Worm (Caenorhabditis elegans) whole organism, L3 larva: ENCODE measurements around the gene C05C8.7.

Source experiments
- R02D3.7 ChIP-seq: fragments of 150-350 bp; optimal IDR thresholded peaks from 2 replicates; lab custom pipeline; 2014; ENCODE audit warnings: missing biosample characterization, missing genetic modification characterization
- ZK546.5 ChIP-seq: sonication (generic microtip); optimal IDR thresholded peaks from 2 replicates; lab custom pipeline; 2017; ENCODE audit warnings: missing biosample characterization, missing genetic modification characterization
- aly-2 ChIP-seq: fragments of 150-350 bp; optimal IDR thresholded peaks from 2 replicates; lab custom pipeline; 2014; ENCODE audit warnings: missing biosample characterization, missing genetic modification characterization
- ama-1 ChIP-seq: fragments of 150-350 bp; optimal IDR thresholded peaks from 2 replicates; lab custom pipeline; 2018
- ceh-16 ChIP-seq: sonication (generic microtip); optimal IDR thresholded peaks from 2 replicates; lab custom pipeline; 2017; ENCODE audit warnings: missing biosample characterization, missing genetic modification characterization
- ceh-28 ChIP-seq: fragments of 150-350 bp; optimal IDR thresholded peaks from 2 replicates; lab custom pipeline; 2014; ENCODE audit warnings: missing biosample characterization, missing genetic modification reagents, missing genetic modification characterization
- ceh-82 ChIP-seq: fragments of 150-350 bp; optimal IDR thresholded peaks from 2 replicates; lab custom pipeline; 2014; ENCODE audit warnings: missing biosample characterization, missing genetic modification characterization
- ceh-9 ChIP-seq: sonication (generic microtip); optimal IDR thresholded peaks from 2 replicates; lab custom pipeline; 2018; ENCODE audit warnings: missing biosample characterization, missing genetic modification characterization
- daf-12 ChIP-seq: fragments of 150-350 bp; optimal IDR thresholded peaks from 2 replicates; lab custom pipeline; 2014; ENCODE audit warnings: missing biosample characterization, missing genetic modification reagents, missing genetic modification characterization
- egl-27 ChIP-seq: sonication (generic microtip); optimal IDR thresholded peaks from 4 replicates; lab custom pipeline; 2017; ENCODE audit warnings: missing biosample characterization, missing genetic modification reagents, missing genetic modification characterization
- egl-5 ChIP-seq: fragments of 150-350 bp; optimal IDR thresholded peaks from 2 replicates; lab custom pipeline; 2017; ENCODE audit warnings: missing biosample characterization, missing genetic modification reagents, missing genetic modification characterization, inconsistent platforms
- elt-1 ChIP-seq: fragments of 150-350 bp; optimal IDR thresholded peaks from 2 replicates; lab custom pipeline; 2014; ENCODE audit warnings: missing biosample characterization, missing genetic modification characterization
- elt-2 ChIP-seq: sonication (generic microtip); optimal IDR thresholded peaks from 2 replicates; lab custom pipeline; 2016; ENCODE audit warnings: missing genetic modification reagents, mild to moderate bottlenecking, missing genetic modification characterization, missing compliant biosample characterization
- elt-3 ChIP-seq, 3 experiments: fragments of 150-350 bp in 1 of 3; sonication (generic microtip) in 2 of 3; optimal IDR thresholded peaks; 2 replicates in 2 of 3; 4 replicates in 1 of 3; lab custom pipeline; 2014 to 2017; ENCODE audit warnings: missing biosample characterization in 3 of 3, missing genetic modification characterization in 3 of 3
- eor-1 ChIP-seq, 2 experiments: fragments of 150-350 bp; optimal IDR thresholded peaks; 2 replicates each; lab custom pipeline; 2014 to 2018; ENCODE audit warnings: missing biosample characterization in 2 of 2, missing genetic modification characterization in 2 of 2
- fkh-10 ChIP-seq: sonication (generic microtip); optimal IDR thresholded peaks from 2 replicates; lab custom pipeline; 2017; ENCODE audit warnings: missing biosample characterization, missing genetic modification reagents, missing genetic modification characterization
- fkh-2 ChIP-seq: fragments of 150-350 bp; optimal IDR thresholded peaks from 2 replicates; lab custom pipeline; 2014; ENCODE audit warnings: missing biosample characterization, missing genetic modification reagents, missing genetic modification characterization
- fos-1 ChIP-seq: fragments of 150-350 bp; optimal IDR thresholded peaks from 2 replicates; lab custom pipeline; 2014; ENCODE audit warnings: missing biosample characterization, missing genetic modification characterization
- hmg-11 ChIP-seq: sonication (generic microtip); optimal IDR thresholded peaks from 2 replicates; lab custom pipeline; 2016; ENCODE audit warnings: missing genetic modification characterization, missing compliant biosample characterization
- jun-1 ChIP-seq: fragments of 150-350 bp; optimal IDR thresholded peaks from 2 replicates; lab custom pipeline; 2014; ENCODE audit warnings: missing biosample characterization, missing genetic modification reagents, missing genetic modification characterization
- lin-15B ChIP-seq: fragments of 150-350 bp; optimal IDR thresholded peaks from 2 replicates; lab custom pipeline; 2014; ENCODE audit warnings: missing biosample characterization, missing genetic modification characterization
- lin-39 ChIP-seq: fragments of 150-350 bp; optimal IDR thresholded peaks from 2 replicates; lab custom pipeline; 2018; ENCODE audit warnings: missing biosample characterization, missing genetic modification reagents, missing genetic modification characterization
- lsy-12 ChIP-seq: sonication (generic microtip); optimal IDR thresholded peaks from 2 replicates; lab custom pipeline; 2016; ENCODE audit warnings: mild to moderate bottlenecking, missing genetic modification characterization, missing compliant biosample characterization
- mdl-1 ChIP-seq: fragments of 150-350 bp; optimal IDR thresholded peaks from 2 replicates; lab custom pipeline; 2014; ENCODE audit warnings: missing biosample characterization, missing genetic modification characterization
- mml-1 ChIP-seq: fragments of 150-350 bp; sonication (generic microtip); optimal IDR thresholded peaks from 3 replicates; lab custom pipeline; 2014; ENCODE audit warnings: missing biosample characterization, missing genetic modification characterization
- nfya-1 ChIP-seq: sonication (generic microtip); optimal IDR thresholded peaks from 2 replicates; lab custom pipeline; 2017; ENCODE audit warnings: missing genetic modification characterization, mild to moderate bottlenecking, missing compliant biosample characterization, antibody characterized with exemption, moderate library complexity; ENCODE audit not compliant: insufficient read depth
- nhr-11 ChIP-seq: fragments of 150-350 bp; optimal IDR thresholded peaks from 2 replicates; lab custom pipeline; 2014; ENCODE audit warnings: missing biosample characterization, missing genetic modification characterization
- nhr-12 ChIP-seq: fragments of 150-350 bp; optimal IDR thresholded peaks from 2 replicates; lab custom pipeline; 2014; ENCODE audit warnings: missing biosample characterization, missing genetic modification characterization
- nhr-23 ChIP-seq: fragments of 150-350 bp; optimal IDR thresholded peaks from 2 replicates; lab custom pipeline; 2014; ENCODE audit warnings: missing biosample characterization, missing genetic modification reagents, missing genetic modification characterization
- nhr-237 ChIP-seq: fragments of 150-350 bp; optimal IDR thresholded peaks from 2 replicates; lab custom pipeline; 2014; ENCODE audit warnings: missing biosample characterization, missing genetic modification characterization
- nhr-25 ChIP-seq: sonication (generic microtip); optimal IDR thresholded peaks from 2 replicates; lab custom pipeline; 2017; ENCODE audit warnings: missing biosample characterization, missing genetic modification characterization
- nhr-28 ChIP-seq: fragments of 150-350 bp; optimal IDR thresholded peaks from 2 replicates; lab custom pipeline; 2014; ENCODE audit warnings: missing biosample characterization, missing genetic modification characterization
- nhr-43 ChIP-seq: sonication (generic microtip); optimal IDR thresholded peaks from 2 replicates; lab custom pipeline; 2016; ENCODE audit warnings: mild to moderate bottlenecking, missing genetic modification characterization, missing compliant biosample characterization; ENCODE audit not compliant: poor library complexity, severe bottlenecking
- nhr-67 ChIP-seq: fragments of 150-350 bp; optimal IDR thresholded peaks from 2 replicates; lab custom pipeline; 2014; ENCODE audit warnings: missing biosample characterization, missing genetic modification characterization
- nhr-76 ChIP-seq: fragments of 150-350 bp; sonication (generic microtip); optimal IDR thresholded peaks from 5 replicates; lab custom pipeline; 2014; ENCODE audit warnings: missing biosample characterization, missing genetic modification characterization
- nhr-77 ChIP-seq: fragments of 150-350 bp; optimal IDR thresholded peaks from 2 replicates; lab custom pipeline; 2014; ENCODE audit warnings: missing biosample characterization, missing genetic modification characterization
- pha-4 ChIP-seq: fragments of 150-350 bp; optimal IDR thresholded peaks from 2 replicates; lab custom pipeline; 2014; ENCODE audit warnings: missing biosample characterization, missing genetic modification reagents, missing genetic modification characterization
- pqm-1 ChIP-seq: fragments of 150-350 bp; optimal IDR thresholded peaks from 2 replicates; lab custom pipeline; 2017; ENCODE audit warnings: missing biosample characterization, missing genetic modification characterization, inconsistent platforms
- sea-2 ChIP-seq: fragments of 150-350 bp; sonication (generic microtip); optimal IDR thresholded peaks from 4 replicates; lab custom pipeline; 2014; ENCODE audit warnings: missing biosample characterization, missing genetic modification reagents, missing genetic modification characterization
- skn-1 ChIP-seq: fragments of 150-350 bp; optimal IDR thresholded peaks from 2 replicates; lab custom pipeline; 2014; ENCODE audit warnings: missing biosample characterization, missing genetic modification characterization
- snpc-4 ChIP-seq: fragments of 150-350 bp; optimal IDR thresholded peaks from 2 replicates; lab custom pipeline; 2014; ENCODE audit warnings: missing biosample characterization, missing genetic modification characterization
- tbx-2 ChIP-seq: sonication (generic microtip); optimal IDR thresholded peaks from 2 replicates; lab custom pipeline; 2016; ENCODE audit warnings: mild to moderate bottlenecking, missing genetic modification characterization, missing compliant biosample characterization
- unc-39 ChIP-seq: sonication (generic microtip); optimal IDR thresholded peaks from 4 replicates; lab custom pipeline; 2017; ENCODE audit warnings: missing biosample characterization, missing genetic modification characterization
- unc-62 ChIP-seq: fragments of 150-350 bp; sonication (generic microtip); optimal IDR thresholded peaks from 4 replicates; lab custom pipeline; 2014; ENCODE audit warnings: missing biosample characterization, missing genetic modification reagents, missing genetic modification characterization
- zag-1 ChIP-seq: fragments of 150-350 bp; optimal IDR thresholded peaks from 2 replicates; lab custom pipeline; 2014; ENCODE audit warnings: missing biosample characterization, missing genetic modification characterization
- ztf-11 ChIP-seq: fragments of 150-350 bp; optimal IDR thresholded peaks from 2 replicates; lab custom pipeline; 2014; ENCODE audit warnings: missing biosample characterization, missing genetic modification characterization
- ztf-4 ChIP-seq: fragments of 150-350 bp; optimal IDR thresholded peaks from 2 replicates; lab custom pipeline; 2014; ENCODE audit warnings: missing biosample characterization, missing genetic modification characterization

C05C8.7 gene

DNA sequence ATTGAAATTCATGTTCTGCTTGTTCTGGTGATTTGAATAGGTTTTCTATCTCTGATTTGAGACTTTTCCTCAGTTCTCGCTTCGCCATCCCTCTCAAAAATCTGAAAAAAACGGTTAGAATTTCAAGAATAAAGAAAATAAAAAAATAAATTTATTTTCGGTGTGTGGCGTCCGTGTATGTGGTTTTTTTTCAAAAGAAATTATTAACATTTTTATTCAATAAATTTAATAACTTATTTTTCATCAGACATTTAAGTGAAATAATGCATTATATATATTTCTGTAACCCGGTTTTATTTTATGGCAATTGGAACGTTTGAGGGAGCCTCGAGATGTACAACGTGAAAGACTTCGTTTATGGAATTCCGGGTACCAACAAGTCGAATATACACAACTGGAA, 12.1 kb downstream of the C05C8.7 start, which contains the start of gene C05C8.5:
C05C8.5 (minus strand) TSS at position 101 of the 400 bp plus-strand sequence.
- TF ChIP-seq tbx-2 (no peak), nhr-77 (tag; lab: Kevin White, UChicago) (no peak), skn-1 (tag; lab: Kevin White, UChicago) (no peak), ceh-16 (tag; lab: Kevin White, UChicago) (no peak), egl-27 (tag; lab: Kevin White, UChicago) (no peak), pqm-1 (tag; lab: Kevin White, UChicago) (no peak), ceh-28 (tag; lab: Kevin White, UChicago) (no peak), lin-39 (tag; lab: Kevin White, UChicago) (no peak), egl-5 (no peak), eor-1 (tag; optimal IDR thresholded peaks at IDR 0.05; lab: Kevin White, UChicago) (no peak), aly-2 (no peak), nhr-76 (tag; lab: Kevin White, UChicago) (no peak), nhr-28 (no peak), snpc-4 (tag; lab: Kevin White, UChicago) (no peak), nhr-43 (tag; lab: Kevin White, UChicago) (no peak), nfya-1 (tag; lab: Kevin White, UChicago) (no peak), elt-1 (tag; lab: Kevin White, UChicago) (no peak), zag-1 (tag; lab: Kevin White, UChicago) (no peak), pha-4 (tag; lab: Kevin White, UChicago) (no peak)
- TF ChIP-seq, all 47 proteins: peak for 0

DNA sequence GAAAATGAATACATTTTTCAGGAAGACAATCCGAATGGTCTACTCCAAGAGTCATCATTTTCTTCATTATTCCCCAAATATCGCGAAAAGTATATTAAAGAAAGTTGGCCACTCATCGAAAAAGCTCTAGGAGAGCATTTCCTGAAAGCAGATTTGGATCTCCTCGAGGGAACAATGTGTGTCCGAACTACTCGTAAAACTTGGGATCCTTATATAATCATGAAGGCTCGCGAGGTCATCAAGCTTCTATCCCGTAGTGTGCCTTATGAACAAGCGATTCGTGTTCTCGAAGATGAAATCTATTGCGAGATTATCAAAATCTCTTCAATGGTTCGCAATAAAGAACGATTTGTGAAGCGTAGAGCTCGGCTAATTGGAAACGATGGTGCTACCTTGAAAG, 15.3 kb downstream of the C05C8.7 start:
- no peak for TF ChIP-seq ztf-11
- no peak for TF ChIP-seq mml-1 (tag; lab: Kevin White, UChicago)
- no peak for TF ChIP-seq pha-4 (tag; lab: Kevin White, UChicago)
- TF ChIP-seq ZK546.5 = no peak
- TF ChIP-seq mdl-1 (tag; lab: Kevin White, UChicago) = no peak

DNA sequence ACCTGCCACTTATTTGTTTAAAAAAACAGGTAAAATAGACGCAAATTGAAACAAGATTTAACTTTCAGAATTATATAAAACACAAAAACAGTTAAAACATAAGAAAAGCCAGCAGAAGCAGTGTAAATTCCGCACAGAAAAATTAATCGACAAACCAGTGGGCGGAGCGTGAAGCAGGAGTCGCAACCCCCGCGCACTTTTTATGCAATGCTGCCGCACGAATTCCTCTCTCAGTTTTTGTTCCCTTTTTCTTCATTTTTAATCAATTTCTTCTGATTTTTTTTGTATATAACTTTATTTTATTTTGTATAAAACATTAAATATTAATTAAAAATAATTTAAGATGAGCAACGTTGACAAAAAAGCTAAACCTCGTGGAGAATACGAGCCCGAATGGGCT, 16.0 kb downstream of the C05C8.7 start, which contains the start of the genes gei-6 and krr-1:
gei-6 (minus strand) TSS at position 2 of the 400 bp plus-strand sequence.
krr-1 (plus strand) TSS at position 344 of the 400 bp plus-strand sequence.
- TF ChIP-seq lin-15B (peak; percentile 78), jun-1 (no peak), hmg-11 (tag; lab: Kevin White, UChicago) (peak; percentile 73), mml-1 (tag; lab: Kevin White, UChicago) (no peak), snpc-4 (tag; lab: Kevin White, UChicago) (no peak), unc-39 (no peak), skn-1 (tag; lab: Kevin White, UChicago) (no peak), R02D3.7 (tag; lab: Kevin White, UChicago) (peak; percentile 17), eor-1 (tag; optimal IDR thresholded peaks at IDR 0.05; lab: Kevin White, UChicago) (no peak), nhr-77 (tag; lab: Kevin White, UChicago) (no peak), lsy-12 (tag; lab: Kevin White, UChicago) (no peak), pqm-1 (tag; lab: Kevin White, UChicago) (no peak), ceh-82 (tag; lab: Kevin White, UChicago) (no peak), nhr-23 (peak; percentile 50), ama-1 (lab: Kevin White, UChicago) (no peak), elt-2 (tag; lab: Kevin White, UChicago) (peak; percentile 14), egl-27 (tag; lab: Kevin White, UChicago) (no peak), fkh-2 (tag; lab: Kevin White, UChicago) (no peak), tbx-2 (no peak), ZK546.5 (no peak), ztf-4 (tag; lab: Kevin White, UChicago) (no peak), ceh-28 (tag; lab: Kevin White, UChicago) (no peak), sea-2 (GFP tag; lab: Kevin White, UChicago) (no peak), nhr-67 (tag; lab: Kevin White, UChicago) (no peak), pha-4 (tag; lab: Kevin White, UChicago) (peak; percentile 65), nhr-43 (tag; lab: Kevin White, UChicago) (peak; percentile 20), lin-39 (tag; lab: Kevin White, UChicago) (peak; percentile 12), nhr-12 (no peak), nhr-76 (tag; lab: Kevin White, UChicago) (no peak), nhr-25 (tag; lab: Kevin White, UChicago) (no peak), fos-1 (tag; lab: Kevin White, UChicago) (no peak), nhr-237 (tag; lab: Kevin White, UChicago) (no peak), ztf-11 (no peak), fkh-10 (GFP tag; lab: Kevin White, UChicago) (no peak), aly-2 (no peak), unc-62 (GFP tag; lab: Kevin White, UChicago) (no peak), egl-5 (no peak), ceh-9 (tag; lab: Kevin White, UChicago) (no peak), zag-1 (tag; lab: Kevin White, UChicago) (no peak), nhr-28 (no peak), nfya-1 (tag; lab: Kevin White, UChicago) (peak; percentile 58), elt-3 (tag; optimal IDR thresholded peaks at IDR 0.05; lab: Kevin White, UChicago) (no peak), daf-12 (no peak), mdl-1 (tag; lab: Kevin White, UChicago) (no peak), ceh-16 (tag; lab: Kevin White, UChicago) (no peak), nhr-11 (tag; lab: Kevin White, UChicago) (no peak), elt-1 (tag; lab: Kevin White, UChicago) (no peak)
- TF ChIP-seq, all 47 proteins: peak for 9
